Worm (Caenorhabditis elegans) whole organism, L3 larva: ENCODE results near the gene ptl-1.
A peak's percentile ranks its signal among the peaks of the same experiment; 100 is the strongest.

Source experiments
- R02D3.7 ChIP-seq: fragments of 150-350 bp; optimal IDR thresholded peaks from 2 replicates; lab custom pipeline; 2014; ENCODE audit warnings: missing biosample characterization, missing genetic modification characterization
- ZK546.5 ChIP-seq: sonication (generic microtip); optimal IDR thresholded peaks from 2 replicates; lab custom pipeline; 2017; ENCODE audit warnings: missing biosample characterization, missing genetic modification characterization
- aly-2 ChIP-seq: fragments of 150-350 bp; optimal IDR thresholded peaks from 2 replicates; lab custom pipeline; 2014; ENCODE audit warnings: missing biosample characterization, missing genetic modification characterization
- ama-1 ChIP-seq: fragments of 150-350 bp; optimal IDR thresholded peaks from 2 replicates; lab custom pipeline; 2018
- ceh-82 ChIP-seq: fragments of 150-350 bp; optimal IDR thresholded peaks from 2 replicates; lab custom pipeline; 2014; ENCODE audit warnings: missing biosample characterization, missing genetic modification characterization
- ceh-9 ChIP-seq: sonication (generic microtip); optimal IDR thresholded peaks from 2 replicates; lab custom pipeline; 2018; ENCODE audit warnings: missing biosample characterization, missing genetic modification characterization
- egl-27 ChIP-seq: sonication (generic microtip); optimal IDR thresholded peaks from 4 replicates; lab custom pipeline; 2017; ENCODE audit warnings: missing biosample characterization, missing genetic modification reagents, missing genetic modification characterization
- egl-5 ChIP-seq: fragments of 150-350 bp; optimal IDR thresholded peaks from 2 replicates; lab custom pipeline; 2017; ENCODE audit warnings: missing biosample characterization, missing genetic modification reagents, missing genetic modification characterization, inconsistent platforms
- elt-2 ChIP-seq: sonication (generic microtip); optimal IDR thresholded peaks from 2 replicates; lab custom pipeline; 2016; ENCODE audit warnings: missing genetic modification reagents, mild to moderate bottlenecking, missing genetic modification characterization, missing compliant biosample characterization
- eor-1 ChIP-seq, 2 experiments: fragments of 150-350 bp; optimal IDR thresholded peaks; 2 replicates each; lab custom pipeline; 2014 to 2018; ENCODE audit warnings: missing biosample characterization in 2 of 2, missing genetic modification characterization in 2 of 2
- fkh-10 ChIP-seq: sonication (generic microtip); optimal IDR thresholded peaks from 2 replicates; lab custom pipeline; 2017; ENCODE audit warnings: missing biosample characterization, missing genetic modification reagents, missing genetic modification characterization
- fkh-2 ChIP-seq: fragments of 150-350 bp; optimal IDR thresholded peaks from 2 replicates; lab custom pipeline; 2014; ENCODE audit warnings: missing biosample characterization, missing genetic modification reagents, missing genetic modification characterization
- fos-1 ChIP-seq: fragments of 150-350 bp; optimal IDR thresholded peaks from 2 replicates; lab custom pipeline; 2014; ENCODE audit warnings: missing biosample characterization, missing genetic modification characterization
- jun-1 ChIP-seq: fragments of 150-350 bp; optimal IDR thresholded peaks from 2 replicates; lab custom pipeline; 2014; ENCODE audit warnings: missing biosample characterization, missing genetic modification reagents, missing genetic modification characterization
- lsy-12 ChIP-seq: sonication (generic microtip); optimal IDR thresholded peaks from 2 replicates; lab custom pipeline; 2016; ENCODE audit warnings: mild to moderate bottlenecking, missing genetic modification characterization, missing compliant biosample characterization
- mdl-1 ChIP-seq: fragments of 150-350 bp; optimal IDR thresholded peaks from 2 replicates; lab custom pipeline; 2014; ENCODE audit warnings: missing biosample characterization, missing genetic modification characterization
- mml-1 ChIP-seq: fragments of 150-350 bp; sonication (generic microtip); optimal IDR thresholded peaks from 3 replicates; lab custom pipeline; 2014; ENCODE audit warnings: missing biosample characterization, missing genetic modification characterization
- nhr-12 ChIP-seq: fragments of 150-350 bp; optimal IDR thresholded peaks from 2 replicates; lab custom pipeline; 2014; ENCODE audit warnings: missing biosample characterization, missing genetic modification characterization
- nhr-23 ChIP-seq: fragments of 150-350 bp; optimal IDR thresholded peaks from 2 replicates; lab custom pipeline; 2014; ENCODE audit warnings: missing biosample characterization, missing genetic modification reagents, missing genetic modification characterization
- nhr-237 ChIP-seq: fragments of 150-350 bp; optimal IDR thresholded peaks from 2 replicates; lab custom pipeline; 2014; ENCODE audit warnings: missing biosample characterization, missing genetic modification characterization
- nhr-25 ChIP-seq: sonication (generic microtip); optimal IDR thresholded peaks from 2 replicates; lab custom pipeline; 2017; ENCODE audit warnings: missing biosample characterization, missing genetic modification characterization
- nhr-28 ChIP-seq: fragments of 150-350 bp; optimal IDR thresholded peaks from 2 replicates; lab custom pipeline; 2014; ENCODE audit warnings: missing biosample characterization, missing genetic modification characterization
- nhr-67 ChIP-seq: fragments of 150-350 bp; optimal IDR thresholded peaks from 2 replicates; lab custom pipeline; 2014; ENCODE audit warnings: missing biosample characterization, missing genetic modification characterization
- nhr-77 ChIP-seq: fragments of 150-350 bp; optimal IDR thresholded peaks from 2 replicates; lab custom pipeline; 2014; ENCODE audit warnings: missing biosample characterization, missing genetic modification characterization
- pha-4 ChIP-seq: fragments of 150-350 bp; optimal IDR thresholded peaks from 2 replicates; lab custom pipeline; 2014; ENCODE audit warnings: missing biosample characterization, missing genetic modification reagents, missing genetic modification characterization
- pqm-1 ChIP-seq: fragments of 150-350 bp; optimal IDR thresholded peaks from 2 replicates; lab custom pipeline; 2017; ENCODE audit warnings: missing biosample characterization, missing genetic modification characterization, inconsistent platforms
- sea-2 ChIP-seq: fragments of 150-350 bp; sonication (generic microtip); optimal IDR thresholded peaks from 4 replicates; lab custom pipeline; 2014; ENCODE audit warnings: missing biosample characterization, missing genetic modification reagents, missing genetic modification characterization
- skn-1 ChIP-seq: fragments of 150-350 bp; optimal IDR thresholded peaks from 2 replicates; lab custom pipeline; 2014; ENCODE audit warnings: missing biosample characterization, missing genetic modification characterization
- tbx-2 ChIP-seq: sonication (generic microtip); optimal IDR thresholded peaks from 2 replicates; lab custom pipeline; 2016; ENCODE audit warnings: mild to moderate bottlenecking, missing genetic modification characterization, missing compliant biosample characterization
- unc-39 ChIP-seq: sonication (generic microtip); optimal IDR thresholded peaks from 4 replicates; lab custom pipeline; 2017; ENCODE audit warnings: missing biosample characterization, missing genetic modification characterization
- unc-62 ChIP-seq: fragments of 150-350 bp; sonication (generic microtip); optimal IDR thresholded peaks from 4 replicates; lab custom pipeline; 2014; ENCODE audit warnings: missing biosample characterization, missing genetic modification reagents, missing genetic modification characterization
- ztf-11 ChIP-seq: fragments of 150-350 bp; optimal IDR thresholded peaks from 2 replicates; lab custom pipeline; 2014; ENCODE audit warnings: missing biosample characterization, missing genetic modification characterization
- ztf-4 ChIP-seq: fragments of 150-350 bp; optimal IDR thresholded peaks from 2 replicates; lab custom pipeline; 2014; ENCODE audit warnings: missing biosample characterization, missing genetic modification characterization

ptl-1 gene

DNA sequence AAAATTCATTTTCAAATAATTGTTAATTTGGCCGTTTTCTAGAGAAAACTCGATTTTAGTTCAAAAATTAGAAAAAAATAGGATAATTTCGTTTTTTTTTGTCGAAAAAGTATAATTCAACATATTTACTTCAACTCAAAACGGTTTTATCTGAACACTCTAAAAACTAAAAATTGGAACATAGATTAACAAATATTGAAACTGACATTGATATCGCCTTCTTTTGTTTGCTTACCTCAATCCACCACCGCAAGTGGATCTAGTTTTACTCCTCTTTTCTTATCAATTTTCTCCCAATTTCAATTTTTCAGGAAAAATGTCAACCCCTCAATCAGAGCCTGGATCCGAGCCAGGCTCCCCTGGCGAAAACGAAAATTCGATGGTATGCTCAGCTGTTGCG is at the start of gene ptl-1:
Gene ptl-1 (plus strand): TSS at position 301 of the 400 bp plus-strand sequence.
- TF ChIP-seq ceh-82 (tag; lab: Kevin White, UChicago) (no peak), eor-1 (tag; optimal IDR thresholded peaks at IDR 0.05; lab: Kevin White, UChicago) (no peak), lsy-12 (tag; lab: Kevin White, UChicago) (no peak), nhr-67 (no peak), elt-2 (tag; lab: Kevin White, UChicago) (no peak), ztf-4 (no peak), pha-4 (no peak), fkh-10 (no peak), fkh-2 (no peak), tbx-2 (tag; lab: Kevin White, UChicago) (no peak), ceh-9 (tag; lab: Kevin White, UChicago) (no peak), ZK546.5 (tag; lab: Kevin White, UChicago) (no peak), unc-39 (tag; lab: Kevin White, UChicago) (no peak), mdl-1 (tag; lab: Kevin White, UChicago) (no peak), ama-1 (lab: Kevin White, UChicago) (no peak)

ce11 chrIII:724819-725218 is 40.2 kb upstream of the ptl-1 start, which contains the start of gene flp-24:
TSS of gene flp-24 (plus strand) at chrIII:725119.
- TF ChIP-seq R02D3.7 (no peak), aly-2 (tag; lab: Kevin White, UChicago) (no peak), sea-2 (GFP tag; lab: Kevin White, UChicago) (no peak), nhr-28 (no peak), nhr-77 (tag; lab: Kevin White, UChicago) (no peak), egl-5 (tag; lab: Kevin White, UChicago) (no peak), jun-1 (tag; lab: Kevin White, UChicago) (no peak)

ce11 chrIII:728074-728473 is 36.9 kb upstream of the ptl-1 start:
- TF ChIP-seq nhr-67, result no peak
- TF ChIP-seq mml-1 (tag; lab: Kevin White, UChicago), result no peak
- TF ChIP-seq ztf-11 (tag; lab: Kevin White, UChicago), result no peak
- no peak for TF ChIP-seq nhr-12 (tag; lab: Kevin White, UChicago)
- no peak for TF ChIP-seq ztf-4
- TF ChIP-seq nhr-237 (tag; lab: Kevin White, UChicago), result no peak
- TF ChIP-seq mdl-1 (tag; lab: Kevin White, UChicago), result no peak
- TF ChIP-seq ceh-9 (tag; lab: Kevin White, UChicago), result no peak
- no peak for TF ChIP-seq skn-1 (tag; lab: Kevin White, UChicago)
- TF ChIP-seq ZK546.5 (tag; lab: Kevin White, UChicago), result no peak
- no peak for TF ChIP-seq pqm-1 (tag; lab: Kevin White, UChicago)
- no peak for TF ChIP-seq pha-4
- no peak for TF ChIP-seq nhr-25 (tag; lab: Kevin White, UChicago)
- TF ChIP-seq sea-2 (GFP tag; lab: Kevin White, UChicago), result no peak
- TF ChIP-seq fos-1 (tag; lab: Kevin White, UChicago), result no peak
- TF ChIP-seq elt-2 (tag; lab: Kevin White, UChicago), result no peak
- no peak for TF ChIP-seq egl-27 (tag; lab: Kevin White, UChicago)
- TF ChIP-seq ama-1 (lab: Kevin White, UChicago), result no peak
- no peak for TF ChIP-seq egl-5 (tag; lab: Kevin White, UChicago)
- no peak for TF ChIP-seq nhr-23 (tag; lab: Kevin White, UChicago)

- TF ChIP-seq eor-1 (tag; optimal IDR thresholded peaks at IDR 0.05; lab: Kevin White, UChicago) (no peak), nhr-77 (tag; lab: Kevin White, UChicago) (no peak), unc-39 (tag; lab: Kevin White, UChicago) (no peak), ZK546.5 (tag; lab: Kevin White, UChicago) (no peak), ztf-4 (no peak), jun-1 (tag; lab: Kevin White, UChicago) (no peak), unc-62 (GFP tag; lab: Kevin White, UChicago) (no peak)
Measured at ce11 chrIII:728694-729093, 36.3 kb upstream of the ptl-1 start.

DNA sequence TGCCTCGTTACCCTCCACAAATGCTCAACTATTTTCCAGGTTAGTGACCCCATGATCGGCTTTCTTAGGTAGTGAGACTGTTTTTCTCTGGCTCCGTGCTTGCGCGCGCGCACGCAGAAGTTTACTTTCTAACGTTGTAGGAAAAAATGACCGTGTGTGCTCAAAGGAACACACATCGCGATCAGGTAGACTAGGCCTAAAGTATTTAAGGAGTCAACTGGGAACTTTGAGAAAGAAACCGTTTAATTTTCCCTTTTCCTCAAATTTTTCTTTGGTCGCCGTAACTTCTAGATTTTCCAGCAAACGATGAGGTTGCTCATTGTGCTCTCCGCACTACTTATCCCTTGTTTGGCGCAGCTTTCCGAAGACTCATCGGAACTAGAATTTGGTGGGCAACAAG is 24.6 kb upstream of the ptl-1 start, which contains the start of gene idpp-1:
Gene idpp-1 (plus strand): TSS at position 301 of the 400 bp plus-strand sequence.
- TF ChIP-seq pha-4 (peak; percentile 63), tbx-2 (tag; lab: Kevin White, UChicago) (no peak)
- TF ChIP-seq, all 47 proteins: peak for 1
